Worm (Caenorhabditis elegans) whole organism, young adult: ENCODE data around the gene F44E7.4.
A peak's percentile ranks its signal among the peaks of the same experiment; 100 is the strongest.

ENCODE experiments used
- D2030.7 ChIP-seq: fragments of 200-800 bp; sonication (Bioruptor generic); IDR thresholded peaks from 2 replicates; pipeline ENCODE4 v1.3.6; 2022; ENCODE audit warnings: missing genetic modification reagents, missing genetic modification characterization, missing compliant biosample characterization
- F49E8.2 ChIP-seq: sonication (generic microtip); optimal IDR thresholded peaks from 3 replicates; lab custom pipeline; 2017; ENCODE audit warnings: missing genetic modification characterization, mild to moderate bottlenecking, missing compliant biosample characterization, antibody characterized with exemption, moderate library complexity; ENCODE audit not compliant: insufficient read depth
- F55B11.4 ChIP-seq: sonication (generic microtip); optimal IDR thresholded peaks from 2 replicates; lab custom pipeline; 2016; ENCODE audit warnings: missing compliant biosample characterization, missing genetic modification characterization, borderline replicate concordance; ENCODE audit not compliant: insufficient read depth
- K11D2.4 ChIP-seq: fragments of 200-800 bp; sonication (Bioruptor generic); IDR thresholded peaks from 2 replicates; pipeline ENCODE4 v1.3.6; 2022; ENCODE audit warnings: missing genetic modification reagents, missing genetic modification characterization, missing compliant biosample characterization
- T26A5.8 ChIP-seq: sonication (generic microtip); optimal IDR thresholded peaks from 2 replicates; lab custom pipeline; 2016; ENCODE audit warnings: missing genetic modification characterization, missing compliant biosample characterization
- Y67H2A.10 ChIP-seq: fragments of 200-800 bp; sonication (Bioruptor generic); conservative IDR thresholded peaks from 2 replicates; pipeline ENCODE4 v1.3.6; 2022; ENCODE audit warnings: missing genetic modification reagents, missing genetic modification characterization, missing compliant biosample characterization
- Y79H2A.3 ChIP-seq: fragments of 200-800 bp; sonication (Bioruptor generic); conservative IDR thresholded peaks from 2 replicates; pipeline ENCODE4 v1.3.6; 2022; ENCODE audit warnings: missing genetic modification reagents, missing genetic modification characterization, missing compliant biosample characterization
- ama-1 ChIP-seq, 3 experiments: fragments of 150-350 bp in 1 of 3; sonication (generic microtip) in 2 of 3; optimal IDR thresholded peaks; 2 replicates each; lab custom pipeline; 2014 to 2018; ENCODE audit warnings: missing biosample characterization in 2 of 3, missing genetic modification characterization in 2 of 3, missing genetic modification reagents in 2 of 3
- atf-7 ChIP-seq: sonication (generic microtip); optimal IDR thresholded peaks from 2 replicates; lab custom pipeline; 2017; ENCODE audit warnings: mild to moderate bottlenecking, missing genetic modification characterization, missing compliant biosample characterization
- attf-5 ChIP-seq: fragments of 200-800 bp; sonication (Bioruptor generic); optimal IDR thresholded peaks from 2 replicates; lab custom pipeline; 2018; ENCODE audit warnings: mild to moderate bottlenecking, missing genetic modification characterization, missing compliant biosample characterization
- bed-1 ChIP-seq: fragments of 200-800 bp; sonication (Bioruptor generic); IDR thresholded peaks from 2 replicates; pipeline ENCODE4 v1.3.6; 2022; ENCODE audit warnings: missing genetic modification reagents, missing genetic modification characterization, missing compliant biosample characterization
- cebp-1 ChIP-seq, 2 experiments: fragments of 200-800 bp in 1 of 2; sonication (Bioruptor generic) in 1 of 2; sonication (generic microtip) in 1 of 2; IDR thresholded peaks in 1 of 2; optimal IDR thresholded peaks in 1 of 2; 2 replicates each; pipeline versions ENCODE4 v1.3.6 to Lab custom; 2017 to 2022; ENCODE audit warnings: missing compliant biosample characterization in 2 of 2, missing genetic modification characterization in 2 of 2, mild to moderate bottlenecking in 1 of 2, missing genetic modification reagents in 1 of 2, moderate library complexity in 1 of 2
- ceh-100 ChIP-seq: fragments of 200-800 bp; sonication (Bioruptor generic); IDR thresholded peaks from 2 replicates; pipeline ENCODE4 v1.3.6; 2022; ENCODE audit warnings: missing genetic modification reagents, missing genetic modification characterization, missing compliant biosample characterization
- ceh-40 ChIP-seq: fragments of 200-800 bp; sonication (Bioruptor generic); IDR thresholded peaks from 2 replicates; pipeline ENCODE4 v1.3.6; 2022; ENCODE audit warnings: missing genetic modification characterization, missing compliant biosample characterization
- egl-44 ChIP-seq: fragments of 200-800 bp; sonication (Bioruptor generic); IDR thresholded peaks from 2 replicates; pipeline ENCODE4 v1.3.6; 2022; ENCODE audit warnings: missing genetic modification reagents, missing genetic modification characterization, missing compliant biosample characterization
- egrh-3 ChIP-seq: fragments of 200-800 bp; sonication (Bioruptor generic); IDR thresholded peaks from 2 replicates; pipeline ENCODE4 v1.3.6; 2022; ENCODE audit warnings: missing genetic modification reagents, missing genetic modification characterization, missing compliant biosample characterization
- ekl-4 ChIP-seq: fragments of 200-800 bp; sonication (Bioruptor generic); IDR thresholded peaks from 2 replicates; pipeline ENCODE4 v1.3.6; 2022; ENCODE audit warnings: missing genetic modification reagents, missing genetic modification characterization, missing compliant biosample characterization
- ets-4 ChIP-seq: fragments of 200-800 bp; sonication (Bioruptor generic); optimal IDR thresholded peaks from 2 replicates; lab custom pipeline; 2018; ENCODE audit warnings: mild to moderate bottlenecking, missing genetic modification characterization, missing compliant biosample characterization
- him-1 ChIP-seq: sonication (generic microtip); optimal IDR thresholded peaks from 2 replicates; lab custom pipeline; 2016; ENCODE audit warnings: missing genotype, missing genetic modification reagents, missing genetic modification characterization, missing compliant biosample characterization
- hlh-26 ChIP-seq: fragments of 200-800 bp; sonication (Bioruptor generic); conservative IDR thresholded peaks from 2 replicates; pipeline ENCODE4 v1.3.6; 2022; ENCODE audit warnings: missing genetic modification reagents, missing genetic modification characterization, missing compliant biosample characterization
- hrde-1 ChIP-seq: sonication (generic microtip); optimal IDR thresholded peaks from 2 replicates; lab custom pipeline; 2016; ENCODE audit warnings: missing genetic modification characterization, mild to moderate bottlenecking, missing compliant biosample characterization, moderate library complexity, missing genotype, missing genetic modification reagents, borderline replicate concordance
- hsf-1 ChIP-seq: fragments of 200-800 bp; sonication (Bioruptor generic); IDR thresholded peaks from 2 replicates; pipeline ENCODE4 v1.3.6; 2022; ENCODE audit warnings: missing genetic modification reagents, missing genetic modification characterization, missing compliant biosample characterization
- lag-1 ChIP-seq: fragments of 200-800 bp; sonication (Bioruptor generic); IDR thresholded peaks from 2 replicates; pipeline ENCODE4 v1.3.6; 2022; ENCODE audit warnings: missing genetic modification reagents, missing genetic modification characterization, missing compliant biosample characterization
- lin-40 ChIP-seq: sonication (generic microtip); optimal IDR thresholded peaks from 2 replicates; lab custom pipeline; 2016; ENCODE audit warnings: missing genetic modification characterization, mild to moderate bottlenecking, missing compliant biosample characterization, missing genotype, missing genetic modification reagents
- madf-3 ChIP-seq: fragments of 200-800 bp; sonication (Bioruptor generic); IDR thresholded peaks from 2 replicates; pipeline ENCODE4 v1.3.6; 2022; ENCODE audit warnings: missing genetic modification reagents, missing genetic modification characterization, missing compliant biosample characterization
- madf-6 ChIP-seq: fragments of 200-800 bp; sonication (Bioruptor generic); IDR thresholded peaks from 2 replicates; pipeline ENCODE4 v1.3.6; 2022; ENCODE audit warnings: missing genetic modification reagents, missing genetic modification characterization, missing compliant biosample characterization
- mcd-1 ChIP-seq: fragments of 200-800 bp; sonication (Bioruptor generic); IDR thresholded peaks from 2 replicates; pipeline ENCODE4 v1.3.6; 2022; ENCODE audit warnings: missing genetic modification reagents, missing genetic modification characterization, missing compliant biosample characterization
- mel-28 ChIP-seq: sonication (generic microtip); optimal IDR thresholded peaks from 2 replicates; lab custom pipeline; 2016; ENCODE audit warnings: borderline replicate concordance, mild to moderate bottlenecking, missing genetic modification characterization, missing compliant biosample characterization
- mes-4 ChIP-seq: sonication (generic microtip); optimal IDR thresholded peaks from 2 replicates; lab custom pipeline; 2016; ENCODE audit warnings: missing genotype, missing genetic modification characterization, missing compliant biosample characterization
- mxl-1 ChIP-seq: sonication (generic microtip); optimal IDR thresholded peaks from 2 replicates; lab custom pipeline; 2016; ENCODE audit warnings: missing genetic modification characterization, missing compliant biosample characterization
- nfya-1 ChIP-seq: sonication (generic microtip); optimal IDR thresholded peaks from 2 replicates; lab custom pipeline; 2017; ENCODE audit warnings: antibody characterized with exemption, missing compliant biosample characterization, missing genetic modification characterization, borderline replicate concordance; ENCODE audit not compliant: insufficient read depth
- pbrm-1 ChIP-seq: fragments of 200-800 bp; sonication (Bioruptor generic); IDR thresholded peaks from 2 replicates; pipeline ENCODE4 v1.3.6; 2022; ENCODE audit warnings: missing genetic modification reagents, missing genetic modification characterization, missing compliant biosample characterization
- snpc-3.4 ChIP-seq: sonication (generic microtip); optimal IDR thresholded peaks from 2 replicates; lab custom pipeline; 2017; ENCODE audit warnings: missing genetic modification characterization, mild to moderate bottlenecking, missing compliant biosample characterization, antibody characterized with exemption, moderate library complexity, missing genotype, missing genetic modification reagents
- tlf-1 ChIP-seq: fragments of 200-800 bp; sonication (Bioruptor generic); optimal IDR thresholded peaks from 2 replicates; lab custom pipeline; 2018; ENCODE audit warnings: mild to moderate bottlenecking, missing genetic modification characterization, missing compliant biosample characterization
- unc-62 ChIP-seq: fragments of 150-350 bp; optimal IDR thresholded peaks from 2 replicates; lab custom pipeline; 2014; ENCODE audit warnings: missing biosample characterization, missing genetic modification reagents, missing genetic modification characterization
- zim-3 ChIP-seq: sonication (generic microtip); optimal IDR thresholded peaks from 2 replicates; lab custom pipeline; 2017; ENCODE audit warnings: mild to moderate bottlenecking, missing genetic modification characterization, moderate library complexity, missing compliant biosample characterization
- ztf-25 ChIP-seq: fragments of 200-800 bp; sonication (Bioruptor generic); IDR thresholded peaks from 2 replicates; pipeline ENCODE4 v1.3.6; 2022; ENCODE audit warnings: missing genetic modification reagents, missing genetic modification characterization, missing compliant biosample characterization
- ztf-26 ChIP-seq: sonication (generic microtip); optimal IDR thresholded peaks from 2 replicates; lab custom pipeline; 2017; ENCODE audit warnings: missing genetic modification characterization, missing compliant biosample characterization
- ztf-3 ChIP-seq: fragments of 200-800 bp; sonication (Bioruptor generic); optimal IDR thresholded peaks from 2 replicates; lab custom pipeline; 2018; ENCODE audit warnings: mild to moderate bottlenecking, missing genetic modification characterization, missing compliant biosample characterization

Gene F44E7.4

DNA sequence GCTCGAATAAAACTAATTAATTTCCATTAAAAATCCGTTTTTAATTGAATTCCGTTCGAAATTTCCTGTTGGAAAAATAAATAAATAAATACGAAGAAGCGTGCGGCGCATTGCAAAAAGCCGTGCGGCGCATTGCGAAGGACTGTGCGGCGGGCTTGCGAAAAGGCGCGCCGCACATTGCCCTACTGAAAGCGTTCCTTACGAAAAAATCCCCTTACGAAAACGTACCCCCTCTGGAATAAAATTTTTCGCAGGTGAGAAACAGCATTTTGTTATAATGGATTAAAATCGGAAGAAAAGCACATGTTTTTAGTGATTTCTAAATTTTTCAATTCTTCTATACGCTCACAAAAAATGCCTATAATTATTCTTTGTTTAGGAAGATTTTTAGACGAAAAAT is 1.5 kb upstream of the F44E7.4 start (continued):
- TF ChIP-seq Y67H2A.10 (GFP tag; lab: Robert Waterston, UW) = 0 out of 2 replicates have a peak, but pooled peaks have one; percentile 17
- 0 out of 2 replicates have a peak, but pooled peaks have one; percentile 37 for TF ChIP-seq egrh-3 (GFP tag; lab: Robert Waterston, UW)
- peak; percentile 59; the same call in 1 of the 2 replicates for TF ChIP-seq pbrm-1
- peak; percentile 53; the same call in 1 of the 2 replicates for TF ChIP-seq D2030.7 (GFP tag; lab: Robert Waterston, UW)
- TF ChIP-seq egl-44 = peak; percentile 39; the same call in 1 of the 2 replicates

DNA sequence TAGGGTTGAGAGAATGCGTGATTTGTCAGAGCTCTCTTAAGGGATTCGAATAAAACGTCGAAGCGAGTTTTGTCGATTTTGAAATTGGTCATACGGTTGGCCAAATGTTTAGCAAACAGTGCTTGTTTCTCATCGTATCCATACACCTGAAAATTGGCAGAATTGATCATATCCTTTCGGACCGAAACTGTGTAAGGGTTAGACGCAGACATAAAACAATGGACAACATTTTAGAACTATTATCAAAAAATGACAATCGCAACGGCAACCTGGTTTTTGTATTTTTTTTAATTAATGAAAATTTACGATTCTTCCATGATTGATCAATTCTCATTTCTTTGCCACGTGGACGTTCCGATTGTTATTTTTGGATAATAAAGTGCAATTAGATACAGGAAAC is 2.6 kb downstream of the F44E7.4 start:
- TF ChIP-seq K11D2.4 (GFP tag; lab: Robert Waterston, UW) = no peak
- no peak for TF ChIP-seq mes-4 (tag; lab: Kevin White, UChicago)
- TF ChIP-seq ztf-3 = no peak
- TF ChIP-seq mel-28 (tag; lab: Kevin White, UChicago) = no peak
- TF ChIP-seq ceh-100 = no peak
- TF ChIP-seq hlh-26 (GFP tag; lab: Robert Waterston, UW) = no peak
- no peak for TF ChIP-seq bed-1 (GFP tag; lab: Robert Waterston, UW)
- TF ChIP-seq attf-5 (GFP tag; lab: Kevin White, UChicago) = no peak
- TF ChIP-seq atf-7 = no peak
- TF ChIP-seq lag-1 (GFP tag; lab: Robert Waterston, UW) = no peak
- TF ChIP-seq ekl-4 (GFP tag; lab: Robert Waterston, UW) = no peak
- no peak for TF ChIP-seq tlf-1 (GFP tag; lab: Kevin White, UChicago)

DNA sequence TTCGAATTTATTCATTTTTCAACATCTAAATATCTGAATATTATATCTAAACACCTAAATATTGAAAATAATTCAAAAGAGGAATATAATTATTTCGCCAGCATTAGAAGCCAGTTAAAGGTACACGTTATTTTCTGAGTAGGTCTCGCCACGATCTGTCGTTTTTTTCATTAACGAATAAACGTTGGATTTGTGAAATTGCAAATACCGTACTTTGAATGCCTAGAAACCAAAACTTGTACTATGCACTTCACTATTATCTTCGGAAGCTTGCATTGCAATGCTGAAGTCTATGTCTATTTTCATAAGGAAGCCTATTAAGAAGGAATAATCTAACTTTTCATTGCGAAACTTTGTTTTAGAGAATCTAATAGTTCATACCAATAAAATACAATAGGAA is 4.2 kb downstream of the F44E7.4 start:
- no peak for TF ChIP-seq ztf-26
- TF ChIP-seq him-1 (tag; lab: Kevin White, UChicago) = peak; percentile 61
- TF ChIP-seq F49E8.2 (tag; lab: Kevin White, UChicago) = peak; percentile 38
- TF ChIP-seq ama-1 (optimal IDR thresholded peaks at IDR 0.05; lab: Kevin White, UChicago) = no peak
- peak in 1 of 2 experiments; percentile 11 for TF ChIP-seq ama-1 (GFP tag; optimal IDR thresholded peaks at IDR 0.05; lab: Kevin White, UChicago)
- TF ChIP-seq nfya-1 (tag; lab: Kevin White, UChicago) = no peak
- TF ChIP-seq hsf-1 (GFP tag; lab: Robert Waterston, UW) = 0 out of 2 replicates have a peak, but pooled peaks have one; percentile 9
- TF ChIP-seq hrde-1 (tag; lab: Kevin White, UChicago) = peak; percentile 57
- no peak for TF ChIP-seq ets-4
- TF ChIP-seq Y79H2A.3 (GFP tag; lab: Robert Waterston, UW) = no peak
- peak; percentile 45; the same call in 1 of the 2 replicates for TF ChIP-seq madf-6 (GFP tag; lab: Robert Waterston, UW)

DNA sequence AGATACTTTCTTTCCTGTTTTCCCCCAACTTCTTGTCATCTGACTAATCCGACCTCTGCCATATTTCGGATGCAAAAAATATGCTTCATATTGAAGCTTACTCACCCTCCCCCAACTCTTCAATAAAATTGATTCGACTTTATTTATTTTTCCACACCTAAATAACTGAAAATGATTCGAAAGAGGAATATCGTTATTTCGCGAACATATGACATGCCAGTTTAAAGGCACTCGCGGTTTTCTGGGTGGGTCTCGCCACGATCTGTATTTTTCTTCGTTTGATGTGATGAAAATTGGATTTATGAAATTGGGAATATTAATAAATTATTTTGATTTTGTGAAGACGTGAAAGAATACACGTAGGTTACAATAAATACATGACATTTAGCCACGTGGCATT is 5.1 kb downstream of the F44E7.4 start, which contains the start of gene F44E7.3:
Gene F44E7.3 (plus strand): TSS at position 319 of the 400 bp plus-strand sequence.
- TF ChIP-seq ama-1 (optimal IDR thresholded peaks at IDR 0.05; lab: Kevin White, UChicago) = peak; percentile 27
- TF ChIP-seq ama-1 (GFP tag; optimal IDR thresholded peaks at IDR 0.05; lab: Kevin White, UChicago) = no peak
- no peak for TF ChIP-seq hlh-26 (GFP tag; lab: Robert Waterston, UW)
- no peak for TF ChIP-seq lin-40 (tag; lab: Kevin White, UChicago)
- 0 out of 2 replicates have a peak, but pooled peaks have one; percentile 24 for TF ChIP-seq madf-3 (GFP tag; lab: Robert Waterston, UW)

DNA sequence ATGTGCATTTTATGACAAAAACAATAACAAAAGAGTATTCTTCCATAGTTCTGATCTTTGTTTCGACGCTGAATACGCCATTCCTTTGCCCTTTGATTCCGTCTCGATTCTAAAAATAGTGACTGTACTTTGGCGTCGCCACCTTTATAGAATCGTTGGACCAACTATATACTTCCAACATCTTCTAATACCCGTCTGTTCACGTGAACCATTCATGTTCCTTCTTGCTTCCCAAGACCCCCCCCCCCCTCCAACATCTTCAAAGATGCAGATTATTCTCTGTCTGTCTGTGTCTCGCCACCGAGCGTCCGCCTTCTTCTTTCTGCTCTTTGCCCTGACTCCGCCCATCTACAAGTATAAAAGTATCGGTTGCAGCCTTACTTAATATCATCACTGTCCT is 6.8 kb downstream of the F44E7.4 start:
- TF ChIP-seq snpc-3.4 (tag; lab: Kevin White, UChicago) (no peak), ceh-40 (no peak), T26A5.8 (tag; lab: Kevin White, UChicago) (no peak), unc-62 (GFP tag; lab: Kevin White, UChicago) (no peak), madf-3 (GFP tag; lab: Robert Waterston, UW) (no peak), mxl-1 (tag; lab: Kevin White, UChicago) (no peak), mcd-1 (no peak), cebp-1 (GFP tag; IDR thresholded peaks at IDR 0.05; lab: Robert Waterston, UW) (no peak), cebp-1 (tag; optimal IDR thresholded peaks at IDR 0.05; lab: Kevin White, UChicago) (no peak), zim-3 (tag; lab: Kevin White, UChicago) (no peak), ceh-100 (no peak), ztf-25 (GFP tag; lab: Robert Waterston, UW) (no peak), F55B11.4 (tag; lab: Kevin White, UChicago) (no peak)
